Fruit fly (Drosophila melanogaster): ENCODE data around the gene CG45067.

dm6 chr3L:3108964-3109363 lies 5.3 kb downstream of the CG45067 start:
- no peak for TF ChIP-seq CG10565 (GFP tag; optimal IDR thresholded peaks at IDR 0.05)
- TF ChIP-seq emc (GFP tag; optimal IDR thresholded peaks at IDR 0.05) = no peak
- TF ChIP-seq tup (GFP tag; optimal IDR thresholded peaks at IDR 0.05) = no peak
- TF ChIP-seq Ada2b (GFP tag; IDR thresholded peaks at IDR 0.05) = no peak
- TF ChIP-seq bcd (GFP tag; optimal IDR thresholded peaks at IDR 0.05) = no peak
- TF ChIP-seq run (tag; optimal IDR thresholded peaks at IDR 0.05) = no peak
- no peak for TF ChIP-seq bbx (GFP tag; IDR thresholded peaks at IDR 0.05; ENCODE audit: partially characterized antibody)
- TF ChIP-seq CG9876 (GFP tag; optimal IDR thresholded peaks at IDR 0.05) = no peak
- TF ChIP-seq Myb (GFP tag; optimal IDR thresholded peaks at IDR 0.05) = no peak
- no peak for TF ChIP-seq CG12769 (tag; optimal IDR thresholded peaks at IDR 0.05)
- no peak for TF ChIP-seq CG6765 (GFP tag; optimal IDR thresholded peaks at IDR 0.05)
- TF ChIP-seq CG11398 (GFP tag; optimal IDR thresholded peaks at IDR 0.05) = no peak
- no peak for TF ChIP-seq CG32767 (GFP tag; IDR thresholded peaks at IDR 0.05)

All from whole organism, embryonic.